Worm (Caenorhabditis elegans): ENCODE measurements around the gene dve-1.
A peak's percentile ranks its signal among the peaks of the same experiment; 100 is the strongest.

DNA sequence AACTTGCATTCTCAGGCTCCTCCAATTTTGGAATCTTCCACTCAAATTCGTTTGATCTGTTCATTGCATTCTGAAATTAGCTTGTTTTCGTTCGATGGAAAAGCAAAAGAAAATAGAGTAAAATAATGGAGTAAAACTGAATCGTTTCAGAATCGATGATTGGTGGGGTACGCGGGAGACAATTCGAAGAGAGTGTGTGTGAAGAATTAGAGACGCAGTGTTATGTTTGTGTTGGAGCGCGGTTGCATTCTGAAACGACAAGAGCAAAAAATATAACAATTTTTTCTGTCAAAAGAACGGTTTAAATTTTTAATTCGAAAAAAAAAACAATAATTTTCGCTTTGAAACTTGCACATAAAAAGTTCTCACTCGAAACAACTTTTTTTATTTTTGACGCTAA, 44.9 kb downstream of the dve-1 start, which contains the start of gene ceh-93:
- TF ChIP-seq ama-1 (optimal IDR thresholded peaks at IDR 0.05) (no peak), nfya-1 (tag; optimal IDR thresholded peaks at IDR 0.05) (peak; percentile 90), C38D4.7 (GFP tag; optimal IDR thresholded peaks at IDR 0.05) (no peak), Y22D7AL.16 (tag; optimal IDR thresholded peaks at IDR 0.05) (no peak), hlh-30 (tag; optimal IDR thresholded peaks at IDR 0.05; ENCODE audit: insufficient read depth) (no peak), fkh-10 (GFP tag; optimal IDR thresholded peaks at IDR 0.05) (no peak), ceh-18 (tag; optimal IDR thresholded peaks at IDR 0.05) (no peak), pqm-1 (tag; optimal IDR thresholded peaks at IDR 0.05) (no peak), hlh-15 (tag; optimal IDR thresholded peaks at IDR 0.05) (no peak), zip-5 (tag; optimal IDR thresholded peaks at IDR 0.05) (no peak), F13H6.1 (tag; optimal IDR thresholded peaks at IDR 0.05) (no peak), elt-4 (tag; optimal IDR thresholded peaks at IDR 0.05) (no peak), ceh-14 (tag; optimal IDR thresholded peaks at IDR 0.05) (no peak), ceh-9 (tag; optimal IDR thresholded peaks at IDR 0.05) (no peak)
